Fruit fly (Drosophila melanogaster) whole organism, embryonic: Measurements from ENCODE around the gene EMC10.

Experiments
- CG10462 ChIP-seq: fragments of 200-800 bp; sonication (Bioruptor generic); optimal IDR thresholded peaks from 2 replicates; lab custom pipeline; 2016; ENCODE audit warnings: missing biosample characterization, missing genetic modification characterization
- CG10654 ChIP-seq: fragments of 200-800 bp; sonication (Bioruptor generic); optimal IDR thresholded peaks from 2 replicates; lab custom pipeline; 2016; ENCODE audit warnings: missing biosample characterization, missing genetic modification characterization
- CG11504 ChIP-seq: fragments of 200-800 bp; sonication (Bioruptor generic); optimal IDR thresholded peaks from 3 replicates; lab custom pipeline; 2019; ENCODE audit warnings: missing biosample characterization, mild to moderate bottlenecking, missing genetic modification characterization, moderate library complexity
- CG12104 ChIP-seq: fragments of 200-800 bp; sonication (Bioruptor generic); optimal IDR thresholded peaks from 3 replicates; lab custom pipeline; 2016; ENCODE audit warnings: missing biosample characterization, missing genetic modification characterization
- CG1602 ChIP-seq: fragments of 200-800 bp; sonication (Bioruptor generic); optimal IDR thresholded peaks from 3 replicates; lab custom pipeline; 2016; ENCODE audit warnings: missing biosample characterization, missing genetic modification characterization
- CG16813 ChIP-seq: fragments of 200-800 bp; sonication (Bioruptor generic); IDR thresholded peaks from 3 replicates; pipeline ENCODE4 v1.3.6; 2022; ENCODE audit warnings: missing biosample characterization, missing genetic modification characterization; ENCODE audit not compliant: partially characterized antibody
- CG16863 ChIP-seq: fragments of 200-800 bp; sonication (Bioruptor generic); optimal IDR thresholded peaks from 3 replicates; lab custom pipeline; 2016; ENCODE audit warnings: missing biosample characterization, missing genetic modification characterization
- CG17568 ChIP-seq: fragments of 200-800 bp; sonication (Bioruptor generic); optimal IDR thresholded peaks from 2 replicates; lab custom pipeline; 2018; ENCODE audit warnings: missing biosample characterization, mild to moderate bottlenecking, missing genetic modification characterization, moderate library complexity
- CG1792 ChIP-seq: fragments of 200-800 bp; sonication (Bioruptor generic); optimal IDR thresholded peaks from 2 replicates; lab custom pipeline; 2016; ENCODE audit warnings: missing biosample characterization, missing genetic modification characterization
- CG2116 ChIP-seq: fragments of 200-800 bp; sonication (Bioruptor generic); optimal IDR thresholded peaks from 3 replicates; lab custom pipeline; 2018; ENCODE audit warnings: missing biosample characterization, mild to moderate bottlenecking, missing genetic modification characterization
- CG2712 ChIP-seq: fragments of 200-800 bp; optimal IDR thresholded peaks from 3 replicates; lab custom pipeline; 2019; ENCODE audit warnings: missing biosample characterization, mild to moderate bottlenecking, missing genetic modification characterization, moderate library complexity
- CG2889 ChIP-seq: fragments of 200-800 bp; sonication (Bioruptor generic); IDR thresholded peaks from 3 replicates; pipeline ENCODE4 v1.3.6; 2022; ENCODE audit warnings: missing biosample characterization, missing genetic modification characterization
- CG30020 ChIP-seq: fragments of 200-800 bp; optimal IDR thresholded peaks from 2 replicates; lab custom pipeline; 2019; ENCODE audit warnings: missing biosample characterization, mild to moderate bottlenecking, missing genetic modification characterization, moderate library complexity
- CG32532 ChIP-seq: fragments of 200-800 bp; sonication (Bioruptor generic); IDR thresholded peaks from 2 replicates; pipeline ENCODE4 v1.3.6; 2022; ENCODE audit warnings: missing biosample characterization, missing genetic modification characterization
- CG34224 ChIP-seq: fragments of 200-800 bp; sonication (Bioruptor generic); IDR thresholded peaks from 3 replicates; pipeline ENCODE4 v1.3.6; 2022; ENCODE audit warnings: missing biosample characterization, missing genetic modification characterization; ENCODE audit not compliant: partially characterized antibody
- CG42726 ChIP-seq: fragments of 200-800 bp; sonication (Bioruptor generic); IDR thresholded peaks from 2 replicates; pipeline ENCODE4 v1.3.6; 2022; ENCODE audit warnings: missing biosample characterization, missing genetic modification characterization; ENCODE audit not compliant: partially characterized antibody
- CG4282 ChIP-seq: fragments of 200-800 bp; sonication (Bioruptor generic); optimal IDR thresholded peaks from 2 replicates; lab custom pipeline; 2016; ENCODE audit warnings: missing biosample characterization, missing genetic modification characterization
- CG6175 ChIP-seq: fragments of 200-800 bp; sonication (Bioruptor generic); IDR thresholded peaks from 3 replicates; pipeline ENCODE4 v1.3.6; 2022; ENCODE audit warnings: missing biosample characterization, missing genetic modification characterization
- CG7372 ChIP-seq: fragments of 200-800 bp; sonication (Bioruptor generic); IDR thresholded peaks from 2 replicates; pipeline ENCODE4 v1.3.6; 2022; ENCODE audit warnings: missing biosample characterization, missing genetic modification characterization
- CG8290 ChIP-seq, 3 experiments: fragments of 200-800 bp; sonication (Bioruptor generic); optimal IDR thresholded peaks; 2 replicates each; lab custom pipeline; 2016 to 2019; ENCODE audit warnings: missing biosample characterization in 3 of 3, missing genetic modification characterization in 3 of 3, mild to moderate bottlenecking in 2 of 3, moderate library complexity in 1 of 3
- CG8924 ChIP-seq: fragments of 200-800 bp; optimal IDR thresholded peaks from 3 replicates; lab custom pipeline; 2019; ENCODE audit warnings: missing biosample characterization, mild to moderate bottlenecking, missing genetic modification characterization, moderate library complexity
- CkIIα-i1 ChIP-seq: fragments of 200-800 bp; sonication (Bioruptor generic); IDR thresholded peaks from 2 replicates; pipeline ENCODE4 v1.3.6; 2022; ENCODE audit warnings: missing biosample characterization, missing genetic modification characterization
- Dll ChIP-seq: fragments of 200-800 bp; sonication (Bioruptor generic); IDR thresholded peaks from 4 replicates; pipeline ENCODE4 v1.3.6; 2022; ENCODE audit warnings: missing biosample characterization, missing genetic modification characterization; ENCODE audit not compliant: partially characterized antibody
- Hey ChIP-seq: fragments of 200-800 bp; sonication (Bioruptor generic); optimal IDR thresholded peaks from 3 replicates; lab custom pipeline; 2018; ENCODE audit warnings: missing biosample characterization, mild to moderate bottlenecking, missing genetic modification characterization
- MBD-R2 ChIP-seq: fragments of 200-800 bp; sonication (Bioruptor generic); IDR thresholded peaks from 2 replicates; pipeline ENCODE4 v1.3.6; 2022; ENCODE audit warnings: missing biosample characterization, missing genetic modification characterization
- Nf-YC ChIP-seq: fragments of 200-800 bp; optimal IDR thresholded peaks from 3 replicates; lab custom pipeline; 2019; ENCODE audit warnings: missing biosample characterization, mild to moderate bottlenecking, missing genetic modification characterization, moderate library complexity
- PHDP ChIP-seq: fragments of 200-800 bp; sonication (Bioruptor generic); optimal IDR thresholded peaks from 3 replicates; lab custom pipeline; 2018; ENCODE audit warnings: missing biosample characterization, mild to moderate bottlenecking, missing genetic modification characterization, moderate library complexity
- Scr ChIP-seq: fragments of 200-800 bp; sonication (Bioruptor generic); IDR thresholded peaks from 2 replicates; pipeline ENCODE4 v1.3.6; 2022; ENCODE audit warnings: missing biosample characterization, missing genetic modification characterization; ENCODE audit not compliant: partially characterized antibody
- Sox100B ChIP-seq: fragments of 200-800 bp; sonication (Bioruptor generic); optimal IDR thresholded peaks from 3 replicates; lab custom pipeline; 2018; ENCODE audit warnings: missing biosample characterization, mild to moderate bottlenecking, missing genetic modification characterization
- Xrp1 ChIP-seq: fragments of 200-800 bp; sonication (Bioruptor generic); IDR thresholded peaks from 2 replicates; pipeline ENCODE4 v1.3.6; 2022; ENCODE audit warnings: missing biosample characterization, missing genetic modification characterization
- abd-A ChIP-seq: fragments of 200-800 bp; sonication (Bioruptor generic); optimal IDR thresholded peaks from 3 replicates; lab custom pipeline; 2019; ENCODE audit warnings: missing biosample characterization, mild to moderate bottlenecking, missing genetic modification characterization, moderate library complexity
- cad ChIP-seq: fragments of >200 bp; optimal IDR thresholded peaks from 2 replicates; lab custom pipeline; 2017; ENCODE audit warnings: missing biosample characterization, missing genetic modification characterization
- caup ChIP-seq: fragments of 200-800 bp; sonication (Bioruptor generic); optimal IDR thresholded peaks from 3 replicates; lab custom pipeline; 2017; ENCODE audit warnings: missing biosample characterization, mild to moderate bottlenecking, missing genetic modification characterization, moderate library complexity; ENCODE audit not compliant: severe bottlenecking
- cwo ChIP-seq: fragments of 200-800 bp; sonication (Bioruptor generic); optimal IDR thresholded peaks from 3 replicates; lab custom pipeline; 2017; ENCODE audit warnings: missing biosample characterization, missing genetic modification characterization, mild to moderate bottlenecking, moderate library complexity, missing genetic modification reagents
- danr ChIP-seq: fragments of 200-800 bp; sonication (Bioruptor generic); IDR thresholded peaks from 2 replicates; pipeline ENCODE4 v1.3.6; 2022; ENCODE audit warnings: missing biosample characterization, missing genetic modification characterization
- eve ChIP-seq, 2 experiments: fragments of >200 bp; optimal IDR thresholded peaks; 2 replicates each; lab custom pipeline; 2017; ENCODE audit warnings: missing biosample characterization in 2 of 2, missing genetic modification characterization in 2 of 2
- fru ChIP-seq: fragments of >200 bp; optimal IDR thresholded peaks from 2 replicates; lab custom pipeline; 2017
- fu2 ChIP-seq: fragments of 200-800 bp; sonication (Bioruptor generic); optimal IDR thresholded peaks from 2 replicates; lab custom pipeline; 2016; ENCODE audit warnings: missing biosample characterization, missing genetic modification characterization
- ham ChIP-seq: fragments of 200-800 bp; sonication (Bioruptor generic); IDR thresholded peaks from 2 replicates; pipeline ENCODE4 v1.3.6; 2022; ENCODE audit warnings: missing biosample characterization, missing genetic modification characterization
- hbn ChIP-seq: fragments of 200-800 bp; sonication (Bioruptor generic); IDR thresholded peaks from 2 replicates; pipeline ENCODE4 v1.3.6; 2022; ENCODE audit warnings: missing biosample characterization, missing genetic modification characterization; ENCODE audit not compliant: partially characterized antibody
- jigr1 ChIP-seq: fragments of 200-800 bp; sonication (Bioruptor generic); IDR thresholded peaks from 3 replicates; pipeline ENCODE4 v1.3.6; 2022; ENCODE audit warnings: missing biosample characterization, missing genetic modification characterization
- klu ChIP-seq: fragments of 200-800 bp; sonication (Bioruptor generic); IDR thresholded peaks from 2 replicates; pipeline ENCODE4 v1.3.6; 2022; ENCODE audit warnings: missing biosample characterization, missing genetic modification characterization
- lbe ChIP-seq: fragments of 200-800 bp; sonication (Bioruptor generic); optimal IDR thresholded peaks from 2 replicates; lab custom pipeline; 2016; ENCODE audit warnings: missing biosample characterization, mild to moderate bottlenecking, missing genetic modification characterization
- luna ChIP-seq: fragments of 200-800 bp; sonication (Bioruptor generic); optimal IDR thresholded peaks from 2 replicates; lab custom pipeline; 2016; ENCODE audit warnings: missing biosample characterization, missing genetic modification characterization
- pfk ChIP-seq: fragments of 200-800 bp; sonication (Bioruptor generic); optimal IDR thresholded peaks from 2 replicates; lab custom pipeline; 2018; ENCODE audit warnings: missing biosample characterization, mild to moderate bottlenecking, missing genetic modification characterization, moderate library complexity
- pita ChIP-seq: fragments of 200-800 bp; sonication (Bioruptor generic); optimal IDR thresholded peaks from 2 replicates; lab custom pipeline; 2017; ENCODE audit warnings: missing biosample characterization, mild to moderate bottlenecking, missing genetic modification characterization
- tap ChIP-seq: fragments of 200-800 bp; optimal IDR thresholded peaks from 3 replicates; lab custom pipeline; 2019; ENCODE audit warnings: missing biosample characterization, mild to moderate bottlenecking, missing genetic modification characterization, moderate library complexity
- tio ChIP-seq: fragments of 200-800 bp; sonication (Bioruptor generic); optimal IDR thresholded peaks from 2 replicates; lab custom pipeline; 2017; ENCODE audit warnings: missing biosample characterization, missing genetic modification characterization, inconsistent platforms
- unc-4 ChIP-seq: fragments of 200-800 bp; sonication (Bioruptor generic); IDR thresholded peaks from 2 replicates; pipeline ENCODE4 v1.3.6; 2022; ENCODE audit warnings: missing biosample characterization, missing genetic modification characterization; ENCODE audit not compliant: partially characterized antibody
- zen2 ChIP-seq: fragments of 200-800 bp; sonication (Bioruptor generic); IDR thresholded peaks from 3 replicates; pipeline ENCODE4 v1.3.6; 2022; ENCODE audit warnings: missing biosample characterization, missing genetic modification characterization; ENCODE audit not compliant: partially characterized antibody

Gene EMC10

dm6 chr3L:21604265-21604664 is 30.3 kb downstream of the EMC10 start (continued):
- TF ChIP-seq Hey (tag; lab: Kevin White, UChicago) (no peak), hbn (GFP tag; lab: Robert Waterston, UW) (no peak), CG17568 (GFP tag; lab: Kevin White, UChicago) (no peak), ham (GFP tag; lab: Robert Waterston, UW) (0 out of 2 replicates have a peak, but pooled peaks have one; percentile 23), cad (GFP tag; lab: Kevin White, UChicago) (no peak), MBD-R2 (GFP tag; lab: Robert Waterston, UW) (no peak), tap (tag; lab: Kevin White, UChicago) (no peak), Nf-YC (tag; lab: Kevin White, UChicago) (peak; percentile 63), CG11504 (tag; lab: Kevin White, UChicago) (no peak), CG7372 (GFP tag; lab: Robert Waterston, UW) (no peak), CG4282 (GFP tag; lab: Kevin White, UChicago) (peak; percentile 37), klu (GFP tag; lab: Robert Waterston, UW) (no peak), CG8924 (tag; lab: Kevin White, UChicago) (no peak), CG6175 (GFP tag; lab: Robert Waterston, UW) (0 out of 3 replicates have a peak, but pooled peaks have one; percentile 40), Xrp1 (GFP tag; lab: Robert Waterston, UW) (peak; percentile 37; the same call in 1 of the 2 replicates), abd-A (tag; lab: Kevin White, UChicago) (no peak), CG8290 (GFP tag; optimal IDR thresholded peaks at IDR 0.05; lab: Kevin White, UChicago) (peak; percentile 72), CG8290 (tag; optimal IDR thresholded peaks at IDR 0.05; lab: Kevin White, UChicago) (no peak), Scr (GFP tag; lab: Robert Waterston, UW) (no peak), CG10462 (GFP tag; lab: Kevin White, UChicago) (no peak), PHDP (tag; lab: Kevin White, UChicago) (no peak), CG2889 (GFP tag; lab: Robert Waterston, UW) (0 out of 3 replicates have a peak, but pooled peaks have one; percentile 12), CG12104 (GFP tag; lab: Kevin White, UChicago) (no peak), CG10654 (GFP tag; lab: Kevin White, UChicago) (peak; percentile 50), CG2116 (GFP tag; lab: Kevin White, UChicago) (no peak), pita (GFP tag; lab: Kevin White, UChicago) (peak; percentile 50), CG42726 (peak; percentile 84), danr (GFP tag; lab: Robert Waterston, UW) (peak; percentile 15; the same call in 1 of the 2 replicates), eve (GFP tag; optimal IDR thresholded peaks at IDR 0.05; lab: Kevin White, UChicago) (no peak), tio (GFP tag; lab: Kevin White, UChicago) (peak; percentile 17), CG30020 (tag; lab: Kevin White, UChicago) (no peak), zen2 (no peak), Sox100B (GFP tag; lab: Kevin White, UChicago) (no peak), CG1792 (GFP tag; lab: Kevin White, UChicago) (peak; percentile 44), Dll (GFP tag; lab: Robert Waterston, UW) (no peak), lbe (GFP tag; lab: Kevin White, UChicago) (no peak), CkIIα-i1 (GFP tag; lab: Robert Waterston, UW) (no peak), CG16863 (GFP tag; lab: Kevin White, UChicago) (peak; percentile 68), CG16813 (GFP tag; lab: Robert Waterston, UW) (peak; percentile 54; the same call in 2 of the 3 replicates), fru (lab: Kevin White, UChicago) (no peak), cwo (GFP tag; lab: Kevin White, UChicago) (no peak), CG32532 (GFP tag; lab: Robert Waterston, UW) (peak; percentile 83; the same call in 1 of the 2 replicates), luna (GFP tag; lab: Kevin White, UChicago) (peak; percentile 60), CG2712 (tag; lab: Kevin White, UChicago) (no peak), jigr1 (GFP tag; lab: Robert Waterston, UW) (no peak), CG1602 (peak; percentile 63), fu2 (GFP tag; lab: Kevin White, UChicago) (peak; percentile 27), caup (GFP tag; lab: Kevin White, UChicago) (peak; percentile 47), pfk (GFP tag; lab: Kevin White, UChicago) (no peak), unc-4 (no peak), CG34224 (GFP tag; lab: Robert Waterston, UW) (no peak)
